Fruit fly (Drosophila melanogaster): ENCODE data around the gene Skp2.

The Skp2 gene

DNA sequence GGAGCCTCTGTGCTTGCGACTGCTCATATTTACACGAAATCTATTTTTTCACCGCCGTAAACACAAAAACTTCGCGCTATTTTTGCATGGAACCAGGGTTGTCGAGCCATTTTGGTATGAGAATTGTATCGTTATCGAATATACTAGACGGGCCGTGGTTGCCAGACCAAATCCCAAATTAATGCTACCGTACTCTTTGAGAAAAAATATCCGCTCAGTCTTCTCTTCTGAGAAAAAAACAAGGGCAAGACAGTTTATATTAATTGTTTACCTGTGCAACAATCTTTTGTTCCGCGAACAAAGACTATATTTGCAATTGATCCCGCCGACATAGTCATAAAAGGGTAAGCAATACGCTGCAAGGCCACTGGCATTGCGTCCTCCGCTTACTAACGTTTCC, at the start of gene Skp2, which contains the start of gene CG1103:
Gene Skp2, minus strand, starts transcription at position 95 of the 400 bp plus-strand sequence.
Gene CG1103, plus strand, starts transcription at position 176 of the 400 bp plus-strand sequence.
- TF ChIP-seq Sox14 (GFP tag; optimal IDR thresholded peaks at IDR 0.05) = peak; percentile 88
- TF ChIP-seq fkh (GFP tag; optimal IDR thresholded peaks at IDR 0.05) = peak; percentile 28
- peak; percentile 59 for TF ChIP-seq svp (GFP tag)
- TF ChIP-seq CG11902 (GFP tag; optimal IDR thresholded peaks at IDR 0.05) = no peak

DNA sequence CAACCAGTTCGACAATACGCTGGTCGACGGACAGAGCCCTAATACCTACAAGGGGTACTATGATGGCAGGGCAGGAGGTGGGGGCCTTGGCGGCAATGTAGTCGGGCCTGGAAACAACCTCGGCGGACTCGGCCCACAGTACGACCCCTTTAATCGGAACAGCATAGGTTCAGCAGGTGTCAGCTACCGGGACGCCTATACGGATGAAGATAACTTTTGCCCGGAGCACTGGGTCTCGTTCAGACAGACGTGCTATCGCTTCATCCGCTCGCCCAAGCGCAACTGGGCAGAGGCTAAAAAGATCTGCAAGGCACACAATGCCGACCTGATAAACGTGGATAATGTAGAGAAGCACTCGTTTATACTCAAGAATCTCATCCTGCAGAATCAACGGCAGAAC, 44.7 kb upstream of the Skp2 start:
- peak; percentile 91 for TF ChIP-seq svp (GFP tag)
- no peak for TF ChIP-seq eg (GFP tag; IDR thresholded peaks at IDR 0.05)

DNA sequence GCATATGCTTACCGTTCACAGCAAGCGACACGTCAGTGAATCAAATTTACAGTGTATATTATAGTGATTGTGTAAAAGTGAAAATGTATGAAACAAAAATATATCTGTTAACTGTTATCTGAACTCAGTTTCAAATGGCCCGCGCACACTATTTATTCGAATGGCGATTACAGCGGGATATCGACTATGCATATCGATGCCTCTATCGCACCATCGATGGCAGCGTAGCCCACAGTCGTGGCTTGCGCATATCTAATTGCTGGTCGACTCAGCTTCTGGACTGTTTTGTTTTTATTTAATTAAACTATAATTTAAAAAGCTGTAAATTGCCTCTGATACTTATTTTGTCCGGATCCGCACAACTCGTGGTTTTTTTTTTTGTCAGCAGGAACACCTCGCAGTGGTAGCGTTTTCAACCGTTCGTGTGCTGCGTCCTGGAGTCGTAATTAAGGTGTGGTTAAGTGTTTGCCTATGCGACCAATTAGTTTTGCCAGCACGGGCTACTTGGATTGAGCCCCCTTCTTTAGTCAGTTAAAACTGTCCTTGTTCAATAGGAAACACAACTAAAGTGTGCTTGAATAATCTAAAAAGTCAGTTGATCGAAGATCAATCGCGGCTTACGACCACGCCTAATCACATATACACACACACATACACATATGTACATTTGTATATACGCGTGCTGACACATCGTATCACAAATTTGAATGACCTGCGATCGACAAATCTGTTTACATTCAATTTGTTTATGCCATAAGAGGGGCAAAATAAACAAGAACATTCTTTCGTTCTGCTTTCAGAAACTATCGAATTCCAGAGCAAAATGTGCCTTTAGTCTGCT, 43.8 kb upstream of the Skp2 start, which contains the start of gene Cont:
Gene Cont, plus strand, starts transcription at position 228 of the 841 bp plus-strand sequence.
- 0 out of 2 replicates have a peak, but pooled peaks have one; percentile 25 for TF ChIP-seq CG15336 (GFP tag; IDR thresholded peaks at IDR 0.05)
- TF ChIP-seq topi (GFP tag; optimal IDR thresholded peaks at IDR 0.05) = no peak
- TF ChIP-seq fkh (GFP tag; optimal IDR thresholded peaks at IDR 0.05) = peak; percentile 38
- TF ChIP-seq CG8119 (GFP tag; IDR thresholded peaks at IDR 0.05) = no peak
- peak; percentile 50 for TF ChIP-seq Eip78C (GFP tag)
- TF ChIP-seq svp (GFP tag) = peak; percentile 51
- peak; percentile 29 for TF ChIP-seq esn (GFP tag; optimal IDR thresholded peaks at IDR 0.05)
- TF ChIP-seq CG6808 (GFP tag; optimal IDR thresholded peaks at IDR 0.05) = no peak
- no peak for TF ChIP-seq CG6792 (GFP tag; optimal IDR thresholded peaks at IDR 0.05)
- TF ChIP-seq CG34406 (GFP tag; optimal IDR thresholded peaks at IDR 0.05) = no peak
- TF ChIP-seq vri (GFP tag; optimal IDR thresholded peaks at IDR 0.05) = peak; percentile 15

dm6 chr3R:4378363-4379354, 41.2 kb upstream of the Skp2 start, which contains the start of gene Sfxn1-3:
TSS of gene Sfxn1-3 (plus strand) at chr3R:4378600.
- TF ChIP-seq fd59A (GFP tag; optimal IDR thresholded peaks at IDR 0.05) (no peak), CG6276 (GFP tag; optimal IDR thresholded peaks at IDR 0.05) (no peak), Eip93F (GFP tag; optimal IDR thresholded peaks at IDR 0.05) (no peak), CG6854 (GFP tag; optimal IDR thresholded peaks at IDR 0.05) (peak; percentile 90), fkh (GFP tag; optimal IDR thresholded peaks at IDR 0.05) (peak; percentile 87), achi (GFP tag; optimal IDR thresholded peaks at IDR 0.05) (no peak), CG11902 (GFP tag; optimal IDR thresholded peaks at IDR 0.05) (no peak), esn (GFP tag; optimal IDR thresholded peaks at IDR 0.05) (peak; percentile 64), Sox14 (GFP tag; optimal IDR thresholded peaks at IDR 0.05) (peak; percentile 10), Sox15 (GFP tag; optimal IDR thresholded peaks at IDR 0.05) (no peak), net (GFP tag; optimal IDR thresholded peaks at IDR 0.05) (peak; percentile 62), CG8119 (GFP tag; IDR thresholded peaks at IDR 0.05) (peak; percentile 50; the same call in 2 of the 3 replicates), Hr4 (GFP tag; optimal IDR thresholded peaks at IDR 0.05) (no peak), Hr39 (GFP tag; optimal IDR thresholded peaks at IDR 0.05) (peak; percentile 22), Ets21C (GFP tag; optimal IDR thresholded peaks at IDR 0.05) (no peak), CG16779 (tag; optimal IDR thresholded peaks at IDR 0.05) (no peak), lz (GFP tag; optimal IDR thresholded peaks at IDR 0.05) (peak; percentile 37), vri (GFP tag; optimal IDR thresholded peaks at IDR 0.05) (peak; percentile 100), eg (GFP tag; IDR thresholded peaks at IDR 0.05) (peak; percentile 71; the same call in 2 of the 3 replicates), Met (GFP tag; optimal IDR thresholded peaks at IDR 0.05) (peak; percentile 54), Eip78C (GFP tag) (peak; percentile 88), cyc (GFP tag; optimal IDR thresholded peaks at IDR 0.05) (no peak), CG4318 (GFP tag; optimal IDR thresholded peaks at IDR 0.05) (no peak), Ets96B (tag; optimal IDR thresholded peaks at IDR 0.05) (no peak), CG8632 (GFP tag; optimal IDR thresholded peaks at IDR 0.05) (peak; percentile 10), CG3032 (tag; optimal IDR thresholded peaks at IDR 0.05) (peak; percentile 4), CG11762 (GFP tag; optimal IDR thresholded peaks at IDR 0.05; ENCODE audit: insufficient read depth) (peak; percentile 37), ss (GFP tag; optimal IDR thresholded peaks at IDR 0.05) (peak in 1 of 2 experiments; percentile 66), CG32006 (GFP tag; optimal IDR thresholded peaks at IDR 0.05) (no peak), salr (GFP tag; optimal IDR thresholded peaks at IDR 0.05) (peak in 1 of 2 experiments; percentile 4), CG10631 (GFP tag; optimal IDR thresholded peaks at IDR 0.05) (no peak), Smox (GFP tag; optimal IDR thresholded peaks at IDR 0.05) (peak; percentile 34), CG10669 (GFP tag; optimal IDR thresholded peaks at IDR 0.05) (no peak)

Measured in whole organism, prepupa.